Fruit fly (Drosophila melanogaster): ENCODE results near the gene cysu.

DNA sequence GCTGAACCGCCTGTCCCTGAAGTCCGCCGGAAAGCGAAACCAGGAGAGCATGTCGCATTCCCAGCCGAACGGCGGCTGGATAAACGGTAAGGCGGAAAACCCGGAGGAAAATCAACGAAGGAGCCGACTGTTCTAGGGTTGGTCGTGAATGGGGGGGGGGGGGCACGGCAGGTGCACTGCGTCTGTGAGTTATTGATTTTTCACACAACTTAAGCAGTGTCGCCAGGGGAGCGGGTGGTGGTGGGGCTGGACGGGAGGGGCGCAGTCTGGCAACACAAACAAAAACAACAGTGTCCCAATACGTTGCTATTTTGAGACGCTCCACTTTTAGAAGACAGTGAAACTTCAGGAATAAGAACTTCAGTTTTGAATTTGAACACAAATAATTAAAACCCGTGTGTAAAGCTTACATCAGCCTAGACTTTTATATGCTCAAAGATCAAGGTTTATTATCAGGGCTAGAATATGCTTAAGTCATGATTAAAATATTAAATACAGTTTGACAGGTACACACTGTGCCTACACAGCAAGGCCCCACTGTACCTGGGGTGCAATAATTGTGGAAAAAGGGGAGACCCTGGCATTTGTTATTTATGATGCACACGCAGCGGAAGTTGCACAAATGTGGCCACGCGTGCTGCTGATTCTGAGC, 39.3 kb upstream of the cysu start:
- peak; percentile 81 for TF ChIP-seq CG17806 (tag; optimal IDR thresholded peaks at IDR 0.05)
- peak; percentile 84 for TF ChIP-seq CG8301 (tag; optimal IDR thresholded peaks at IDR 0.05)
- TF ChIP-seq CG4496 (GFP tag; IDR thresholded peaks at IDR 0.05), result peak; percentile 90
- TF ChIP-seq CG32121 (GFP tag; IDR thresholded peaks at IDR 0.05), result peak; percentile 82
- TF ChIP-seq Snoo (tag; optimal IDR thresholded peaks at IDR 0.05), result peak; percentile 45
- peak; percentile 47 for TF ChIP-seq Pif1B (GFP tag; optimal IDR thresholded peaks at IDR 0.05)
- peak; percentile 60 for TF ChIP-seq CG34367 (tag; optimal IDR thresholded peaks at IDR 0.05)
- peak; percentile 67 for TF ChIP-seq CG15710 (tag; optimal IDR thresholded peaks at IDR 0.05)
- TF ChIP-seq CG9948 (tag; optimal IDR thresholded peaks at IDR 0.05), result peak; percentile 72
- no peak for TF ChIP-seq D1 (tag; optimal IDR thresholded peaks at IDR 0.05)
- peak; percentile 92 for TF ChIP-seq Ets98B (GFP tag; IDR thresholded peaks at IDR 0.05)

Data from whole organism, pupa.